Worm (Caenorhabditis elegans): ENCODE results near the gene sup-36.

ce11 chrIV:6574343-6574742 lies 27.1 kb upstream of the sup-36 start:
- 0 out of 2 replicates have a peak, but pooled peaks have one; percentile 35 for TF ChIP-seq daf-19 (GFP tag; conservative IDR thresholded peaks at IDR 0.05)
- no peak for TF ChIP-seq nhr-11 (tag; optimal IDR thresholded peaks at IDR 0.05)
- no peak for TF ChIP-seq fos-1 (tag; optimal IDR thresholded peaks at IDR 0.05)
- no peak for TF ChIP-seq ama-1 (optimal IDR thresholded peaks at IDR 0.05)
- TF ChIP-seq zag-1 (tag; optimal IDR thresholded peaks at IDR 0.05) = no peak
- no peak for TF ChIP-seq F26F4.8 (GFP tag; conservative IDR thresholded peaks at IDR 0.05)
- no peak for TF ChIP-seq lin-13 (GFP tag; optimal IDR thresholded peaks at IDR 0.05)
- no peak for TF ChIP-seq madf-9 (GFP tag; conservative IDR thresholded peaks at IDR 0.05)
- TF ChIP-seq mdl-1 (tag; optimal IDR thresholded peaks at IDR 0.05) = no peak
- TF ChIP-seq mxl-2 (GFP tag; conservative IDR thresholded peaks at IDR 0.05) = no peak
- no peak for TF ChIP-seq zfp-2 (tag; optimal IDR thresholded peaks at IDR 0.05)

Measured in whole organism, L4 larva.